Fruit fly (Drosophila melanogaster) whole organism, prepupa: ENCODE results near the gene CG45061.

ENCODE experiments used
- CG11294 ChIP-seq: fragments of 200-800 bp; sonication (Bioruptor generic); IDR thresholded peaks from 2 replicates; pipeline ENCODE4 v1.3.6; 2022; ENCODE audit warnings: missing biosample characterization, missing genetic modification characterization
- CG1621 ChIP-seq: fragments of 200-800 bp; sonication (Bioruptor generic); optimal IDR thresholded peaks from 3 replicates; lab custom pipeline; 2018; ENCODE audit warnings: missing biosample characterization, mild to moderate bottlenecking, missing genetic modification characterization
- CG16779 ChIP-seq: fragments of 200-800 bp; sonication (Bioruptor generic); optimal IDR thresholded peaks from 3 replicates; lab custom pipeline; 2017; ENCODE audit warnings: missing biosample characterization, mild to moderate bottlenecking, missing genetic modification characterization
- CG3032 ChIP-seq: fragments of 200-800 bp; optimal IDR thresholded peaks from 2 replicates; lab custom pipeline; 2019; ENCODE audit warnings: missing biosample characterization, mild to moderate bottlenecking, missing genetic modification characterization, moderate library complexity
- CG4318 ChIP-seq: fragments of 200-800 bp; sonication (Bioruptor generic); optimal IDR thresholded peaks from 3 replicates; lab custom pipeline; 2017; ENCODE audit warnings: missing biosample characterization, mild to moderate bottlenecking, missing genetic modification characterization
- CG6854 ChIP-seq: fragments of 200-800 bp; sonication (Bioruptor generic); optimal IDR thresholded peaks from 2 replicates; lab custom pipeline; 2017; ENCODE audit warnings: missing biosample characterization, mild to moderate bottlenecking, missing genetic modification characterization
- Met ChIP-seq: fragments of 200-800 bp; sonication (Bioruptor generic); optimal IDR thresholded peaks from 3 replicates; lab custom pipeline; 2016; ENCODE audit warnings: missing biosample characterization, missing genetic modification characterization
- Smox ChIP-seq: fragments of 200-800 bp; sonication (Bioruptor generic); optimal IDR thresholded peaks from 3 replicates; lab custom pipeline; 2016; ENCODE audit warnings: missing biosample characterization, missing genetic modification characterization
- esn ChIP-seq: fragments of 200-800 bp; sonication (Bioruptor generic); optimal IDR thresholded peaks from 2 replicates; lab custom pipeline; 2016; ENCODE audit warnings: missing biosample characterization, mild to moderate bottlenecking, missing genetic modification characterization, moderate library complexity
- fd85E ChIP-seq: fragments of 200-800 bp; sonication (Bioruptor generic); optimal IDR thresholded peaks from 3 replicates; lab custom pipeline; 2016; ENCODE audit warnings: missing biosample characterization, missing genetic modification characterization
- svp ChIP-seq: fragments of 200-800 bp; sonication (Bioruptor generic); peaks from one replicate; lab custom pipeline; 2016; ENCODE audit warnings: missing biosample characterization, missing genetic modification characterization

- TF ChIP-seq CG3032 (no peak), fd85E (no peak), CG4318 (no peak), CG1621 (tag; lab: Kevin White, UChicago) (no peak), CG6854 (GFP tag; lab: Kevin White, UChicago) (no peak), svp (peak; percentile 66), esn (no peak), CG16779 (tag; lab: Kevin White, UChicago) (no peak), Met (peak; percentile 2), Smox (no peak), CG11294 (GFP tag; lab: Robert Waterston, UW) (no peak)
Observed at dm6 chrX:9868510-9869248, 2.8 kb downstream of the CG45061 start, which contains the start of gene CG45060.
